Fruit fly (Drosophila melanogaster) whole organism: Measurements from ENCODE around the gene Surf6.

Source experiments
- CG8478 ChIP-seq: fragments of >200 bp; optimal IDR thresholded peaks from 2 replicates; lab custom pipeline; 2018; ENCODE audit warnings: inconsistent platforms
- Dll ChIP-seq: fragments of >200 bp; optimal IDR thresholded peaks from 2 replicates; lab custom pipeline; 2017
- EcR ChIP-seq, 2 experiments: fragments of >200 bp; optimal IDR thresholded peaks; 2 replicates each; lab custom pipeline; 2017; ENCODE audit warnings: missing biosample characterization in 2 of 2, missing genetic modification characterization in 2 of 2, missing genetic modification reagents in 2 of 2
- pan ChIP-seq: fragments of >200 bp; optimal IDR thresholded peaks from 2 replicates; lab custom pipeline; 2017
- psq ChIP-seq: fragments of >200 bp; optimal IDR thresholded peaks from 2 replicates; lab custom pipeline; 2017
- usp ChIP-seq: fragments of >200 bp; optimal IDR thresholded peaks from 2 replicates; lab custom pipeline; 2017; ENCODE audit warnings: missing biosample characterization, missing genetic modification characterization, mixed read lengths

dm6 chr3R:19875118-19875887 is 29.4 kb downstream of the Surf6 start, which contains the start of gene Mrp5:
- no peak for TF ChIP-seq pan (lab: Kevin White, UChicago)
- no peak for TF ChIP-seq psq (lab: Kevin White, UChicago)
- no peak for TF ChIP-seq EcR (GFP tag; optimal IDR thresholded peaks at IDR 0.05; lab: Kevin White, UChicago)
- no peak for TF ChIP-seq usp (GFP tag; lab: Kevin White, UChicago)
- TF ChIP-seq CG8478 (lab: Kevin White, UChicago) = no peak
- peak; percentile 75 for TF ChIP-seq Dll (lab: Kevin White, UChicago)
